Fruit fly (Drosophila melanogaster): ENCODE data around the gene CG12375.

Gene CG12375

DNA sequence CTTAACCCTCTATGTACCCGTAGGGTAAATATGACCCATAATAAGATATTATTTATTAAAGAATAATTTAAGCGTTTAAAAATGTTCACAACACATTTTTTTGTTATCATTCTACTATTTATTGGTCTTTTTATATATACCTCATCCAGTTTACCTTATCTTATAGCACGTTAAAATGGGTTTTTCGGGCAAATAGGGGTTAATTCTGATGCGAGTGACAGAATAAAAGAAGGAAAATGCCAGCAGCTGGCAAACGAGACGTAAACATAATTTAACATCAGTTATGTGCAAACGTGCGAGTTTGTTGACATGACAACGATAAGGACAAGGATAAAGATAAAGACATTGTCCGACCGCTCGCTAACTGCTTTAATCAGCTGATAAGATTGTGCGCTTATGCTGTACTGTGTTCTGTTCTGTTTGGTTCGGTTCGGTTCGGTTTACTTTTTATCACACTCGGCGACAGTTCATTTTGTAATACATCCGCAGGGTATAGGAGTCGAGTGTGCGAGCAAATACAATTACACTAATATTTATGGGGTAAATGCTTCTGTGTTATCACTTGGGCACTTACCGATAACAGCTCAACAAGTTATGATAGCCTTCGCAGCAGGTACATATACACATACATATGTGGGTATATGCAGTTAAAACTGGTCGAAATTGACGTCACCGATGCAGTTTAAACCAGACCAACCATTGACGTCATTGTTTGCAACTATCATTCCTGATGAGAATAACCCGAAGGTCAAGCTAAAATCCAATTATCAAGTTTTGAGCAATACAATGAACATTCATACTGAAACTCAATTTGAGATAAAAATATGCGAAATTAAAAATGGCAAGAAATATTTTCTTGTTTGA, 26.0 kb downstream of the CG12375 start (continued):
- no peak for TF ChIP-seq maf-S (GFP tag; optimal IDR thresholded peaks at IDR 0.05)
- peak; percentile 19 for TF ChIP-seq Ssrp (tag; optimal IDR thresholded peaks at IDR 0.05)
- no peak for TF ChIP-seq gcm (GFP tag; optimal IDR thresholded peaks at IDR 0.05)
- TF ChIP-seq Hmr (GFP tag; optimal IDR thresholded peaks at IDR 0.05), result peak; percentile 26
- no peak for TF ChIP-seq knrl (GFP tag; IDR thresholded peaks at IDR 0.05; ENCODE audit: partially characterized antibody)
- TF ChIP-seq al (GFP tag; IDR thresholded peaks at IDR 0.05), result no peak
- no peak for TF ChIP-seq hb (GFP tag; IDR thresholded peaks at IDR 0.05; ENCODE audit: partially characterized antibody)
- TF ChIP-seq chn (GFP tag; optimal IDR thresholded peaks at IDR 0.05), result no peak
- TF ChIP-seq CG6765 (GFP tag; optimal IDR thresholded peaks at IDR 0.05), result peak; percentile 2

DNA sequence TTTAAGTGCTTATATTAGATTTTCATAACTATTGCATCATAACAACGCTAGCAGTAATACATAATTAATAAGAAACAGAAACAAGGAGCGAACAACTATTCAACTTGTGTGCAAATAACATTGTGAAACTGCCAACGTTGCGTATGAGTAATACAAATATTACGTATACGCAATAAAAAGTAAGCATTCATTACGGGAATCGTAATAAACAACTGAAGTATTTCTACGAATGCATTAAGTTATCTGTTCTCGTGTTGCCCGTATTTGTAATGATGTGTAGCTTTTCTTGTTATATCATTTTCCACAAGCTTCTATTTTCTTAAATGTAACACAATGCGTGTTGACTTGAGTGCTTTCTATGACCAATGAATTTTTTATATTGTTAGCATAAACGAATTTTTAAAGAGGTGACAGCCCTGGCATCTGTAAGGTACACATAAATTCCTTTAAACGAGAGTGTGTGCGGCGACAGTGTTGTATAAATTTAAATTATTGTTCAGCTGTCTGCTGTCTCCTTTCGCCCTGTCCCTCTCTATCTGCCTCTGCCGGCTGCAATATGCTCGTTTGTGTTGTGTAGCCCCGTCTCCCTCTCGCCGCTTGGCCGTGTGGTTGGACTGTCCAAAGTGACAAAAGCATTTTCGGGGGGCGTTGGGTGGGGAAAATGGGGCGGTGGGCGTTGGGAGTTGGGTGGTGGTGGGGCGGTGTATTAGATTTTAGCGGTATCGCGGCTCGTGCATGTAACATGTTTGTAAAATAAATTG, 26.9 kb downstream of the CG12375 start:
- TF ChIP-seq CG32767 (GFP tag; IDR thresholded peaks at IDR 0.05) (no peak), Oaz (GFP tag; IDR thresholded peaks at IDR 0.05) (0 out of 2 replicates have a peak, but pooled peaks have one; percentile 20), usp (GFP tag; optimal IDR thresholded peaks at IDR 0.05) (no peak), CG10979 (tag; optimal IDR thresholded peaks at IDR 0.05) (peak; percentile 45), Kr (GFP tag; optimal IDR thresholded peaks at IDR 0.05) (peak; percentile 20), so (GFP tag; IDR thresholded peaks at IDR 0.05) (peak; percentile 57; the same call in 1 of the 3 replicates), CG10321 (GFP tag; IDR thresholded peaks at IDR 0.05) (peak; percentile 81), CG3847 (GFP tag; IDR thresholded peaks at IDR 0.05) (0 out of 2 replicates have a peak, but pooled peaks have one; percentile 21), Adf1 (GFP tag; IDR thresholded peaks at IDR 0.05) (peak; percentile 27; the same call in 1 of the 2 replicates), crol (GFP tag; IDR thresholded peaks at IDR 0.05) (peak; percentile 97), chif (GFP tag; optimal IDR thresholded peaks at IDR 0.05) (peak in 1 of 2 experiments; percentile 4), rib (GFP tag; IDR thresholded peaks at IDR 0.05) (peak; percentile 18; the same call in 1 of the 2 replicates), CG14441 (GFP tag; IDR thresholded peaks at IDR 0.05) (no peak), az2 (GFP tag; optimal IDR thresholded peaks at IDR 0.05) (peak; percentile 13), CG11695 (GFP tag; IDR thresholded peaks at IDR 0.05) (0 out of 3 replicates have a peak, but pooled peaks have one; percentile 24), zen (tag; optimal IDR thresholded peaks at IDR 0.05) (no peak), CG2199 (GFP tag; IDR thresholded peaks at IDR 0.05) (peak; percentile 74; the same call in 1 of the 3 replicates), CG17829 (tag; optimal IDR thresholded peaks at IDR 0.05) (no peak), Med (GFP tag) (peak; percentile 82), Hr39 (optimal IDR thresholded peaks at IDR 0.05) (peak; percentile 42), repo (GFP tag; optimal IDR thresholded peaks at IDR 0.05) (no peak), CoRest (tag; optimal IDR thresholded peaks at IDR 0.05) (no peak), Rfx (GFP tag; IDR thresholded peaks at IDR 0.05) (0 out of 2 replicates have a peak, but pooled peaks have one; percentile 11), ci (GFP tag; IDR thresholded peaks at IDR 0.05) (0 out of 3 replicates have a peak, but pooled peaks have one; percentile 10), pita (GFP tag; optimal IDR thresholded peaks at IDR 0.05) (no peak), Scr (GFP tag; IDR thresholded peaks at IDR 0.05; ENCODE audit: partially characterized antibody) (0 out of 2 replicates have a peak, but pooled peaks have one; percentile 14), btn (GFP tag; optimal IDR thresholded peaks at IDR 0.05) (no peak), Pdp1 (GFP tag; optimal IDR thresholded peaks at IDR 0.05) (peak in 1 of 2 experiments; percentile 53), Ptx1 (GFP tag; IDR thresholded peaks at IDR 0.05) (peak; percentile 32; the same call in 1 of the 2 replicates), CG18476 (GFP tag; optimal IDR thresholded peaks at IDR 0.05) (no peak), seq (GFP tag; IDR thresholded peaks at IDR 0.05) (no peak), CG7987 (GFP tag; optimal IDR thresholded peaks at IDR 0.05) (peak; percentile 7), nau (GFP tag; optimal IDR thresholded peaks at IDR 0.05) (peak; percentile 64), sr (GFP tag; IDR thresholded peaks at IDR 0.05) (peak; percentile 87), tio (GFP tag; optimal IDR thresholded peaks at IDR 0.05) (peak; percentile 23), Trl (optimal IDR thresholded peaks at IDR 0.05) (peak in 1 of 2 experiments; percentile 26), Trl (GFP tag; optimal IDR thresholded peaks at IDR 0.05) (no peak), sd (tag; optimal IDR thresholded peaks at IDR 0.05) (peak; percentile 68)
